Fruit fly (Drosophila melanogaster): ENCODE data around the gene obst-A.
"Not testable (repeated sequence)": the region's sequence is repeated elsewhere in the genome, so short reads cannot be mapped to it uniquely, and the experiment has no call there.

DNA sequence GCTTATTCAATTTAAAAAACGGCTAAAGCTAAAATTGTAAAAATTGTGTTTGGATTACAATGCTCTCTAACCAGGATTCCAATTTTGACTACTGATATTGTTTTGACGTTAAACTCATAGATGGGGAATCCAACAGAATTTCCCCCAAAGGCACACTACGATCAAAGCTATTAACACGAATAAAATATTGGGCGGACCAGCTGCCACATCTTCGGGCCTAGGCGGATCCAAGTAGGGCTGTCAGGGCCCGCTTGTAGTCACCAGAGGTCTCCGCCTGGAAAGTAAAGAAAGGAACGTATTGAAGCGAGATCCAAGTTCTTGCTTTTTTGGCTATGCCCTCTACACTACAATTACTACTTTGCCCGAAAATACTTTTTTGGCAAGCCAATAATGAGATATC is 14.7 kb upstream of the obst-A start, which contains the start of gene Sdic4:
- not testable (repeated sequence) for TF ChIP-seq HLH4C (GFP tag; IDR thresholded peaks at IDR 0.05; ENCODE audit: partially characterized antibody); gcm2 (GFP tag; optimal IDR thresholded peaks at IDR 0.05); CG2875 (GFP tag; optimal IDR thresholded peaks at IDR 0.05); CG17912 (GFP tag; optimal IDR thresholded peaks at IDR 0.05); MBD-R2 (GFP tag; IDR thresholded peaks at IDR 0.05); CG10274 (GFP tag; optimal IDR thresholded peaks at IDR 0.05); BtbVII (GFP tag; optimal IDR thresholded peaks at IDR 0.05); Gsc (GFP tag; IDR thresholded peaks at IDR 0.05); CG6683 (GFP tag; optimal IDR thresholded peaks at IDR 0.05); tio (GFP tag; optimal IDR thresholded peaks at IDR 0.05)

Data from whole organism, embryonic.